Worm (Caenorhabditis elegans) whole organism, L1 larva: ENCODE results near the gene K01D12.10.

Experiments used
- irx-1 ChIP-seq: sonication (generic microtip); optimal IDR thresholded peaks from 2 replicates; lab custom pipeline; 2016; ENCODE audit warnings: missing genetic modification characterization, missing compliant biosample characterization
- mep-1 ChIP-seq: fragments of 150-350 bp; optimal IDR thresholded peaks from 2 replicates; lab custom pipeline; 2014; ENCODE audit warnings: missing biosample characterization, missing genetic modification characterization
- xbp-1 ChIP-seq: sonication (generic microtip); optimal IDR thresholded peaks from 2 replicates; lab custom pipeline; 2016; ENCODE audit warnings: missing genetic modification characterization, missing compliant biosample characterization

ce11 chrV:12408525-12408924 is 2.5 kb downstream of the K01D12.10 start, which contains the start of gene cdr-4:
- TF ChIP-seq xbp-1 (tag; lab: Kevin White, UChicago) = no peak
- TF ChIP-seq mep-1 (tag; lab: Kevin White, UChicago) = no peak
- TF ChIP-seq irx-1 (tag; lab: Kevin White, UChicago) = no peak
